Worm (Caenorhabditis elegans): ENCODE results near the gene clr-1.

- TF ChIP-seq nhr-76 (tag; optimal IDR thresholded peaks at IDR 0.05) (no peak), M03D4.4 (tag; optimal IDR thresholded peaks at IDR 0.05) (no peak), cnd-1 (tag; optimal IDR thresholded peaks at IDR 0.05) (no peak), tbx-8 (GFP tag; optimal IDR thresholded peaks at IDR 0.05) (no peak), unc-62 (GFP tag; optimal IDR thresholded peaks at IDR 0.05) (no peak), ceh-39 (tag; optimal IDR thresholded peaks at IDR 0.05) (no peak), nhr-28 (tag; optimal IDR thresholded peaks at IDR 0.05) (no peak), blmp-1 (tag; optimal IDR thresholded peaks at IDR 0.05) (peak; percentile 61), flh-1 (GFP tag; optimal IDR thresholded peaks at IDR 0.05) (no peak), ceh-43 (GFP tag; optimal IDR thresholded peaks at IDR 0.05) (no peak), nhr-12 (tag; optimal IDR thresholded peaks at IDR 0.05) (no peak), pha-4 (tag; optimal IDR thresholded peaks at IDR 0.05) (no peak)
Observed at ce11 chrII:5458683-5459410, 7.3 kb upstream of the clr-1 start.

Data from whole organism, mixed stage, embryonic.